Worm (Caenorhabditis elegans) whole organism, late embryonic: ENCODE measurements around the gene Y32B12B.2.

ENCODE experiments used
- C08G9.2 ChIP-seq: sonication (generic microtip); optimal IDR thresholded peaks from 2 replicates; lab custom pipeline; 2016; ENCODE audit warnings: mild to moderate bottlenecking, missing genetic modification characterization, moderate library complexity, missing compliant biosample characterization
- ceh-19 ChIP-seq: fragments of 200-800 bp; sonication (Bioruptor generic); optimal IDR thresholded peaks from 2 replicates; lab custom pipeline; 2018; ENCODE audit warnings: mild to moderate bottlenecking, missing genetic modification characterization, missing compliant biosample characterization
- ceh-30 ChIP-seq: fragments of 150-350 bp; optimal IDR thresholded peaks from 2 replicates; lab custom pipeline; 2014; ENCODE audit warnings: missing biosample characterization, missing genetic modification characterization
- nhr-11 ChIP-seq: fragments of 150-350 bp; optimal IDR thresholded peaks from 2 replicates; lab custom pipeline; 2014; ENCODE audit warnings: missing biosample characterization, missing genetic modification characterization
- npax-4 ChIP-seq: sonication (generic microtip); optimal IDR thresholded peaks from 2 replicates; lab custom pipeline; 2016; ENCODE audit warnings: missing genetic modification characterization, missing compliant biosample characterization
- tbx-2 ChIP-seq: sonication (generic microtip); optimal IDR thresholded peaks from 2 replicates; lab custom pipeline; 2016; ENCODE audit warnings: missing genetic modification characterization, missing compliant biosample characterization
- ttx-3 ChIP-seq: sonication (generic microtip); optimal IDR thresholded peaks from 2 replicates; lab custom pipeline; 2016; ENCODE audit warnings: missing genetic modification reagents, missing genetic modification characterization, missing compliant biosample characterization
- unc-3 ChIP-seq, 2 experiments: fragments of 200-800 bp in 1 of 2; sonication (Bioruptor generic) in 1 of 2; sonication (generic microtip) in 1 of 2; conservative IDR thresholded peaks in 1 of 2; optimal IDR thresholded peaks in 1 of 2; 2 replicates each; pipeline versions ENCODE4 v1.3.6 to Lab custom; 2016 to 2022; ENCODE audit warnings: missing compliant biosample characterization in 2 of 2, missing genetic modification characterization in 2 of 2, missing genetic modification reagents in 1 of 2

DNA sequence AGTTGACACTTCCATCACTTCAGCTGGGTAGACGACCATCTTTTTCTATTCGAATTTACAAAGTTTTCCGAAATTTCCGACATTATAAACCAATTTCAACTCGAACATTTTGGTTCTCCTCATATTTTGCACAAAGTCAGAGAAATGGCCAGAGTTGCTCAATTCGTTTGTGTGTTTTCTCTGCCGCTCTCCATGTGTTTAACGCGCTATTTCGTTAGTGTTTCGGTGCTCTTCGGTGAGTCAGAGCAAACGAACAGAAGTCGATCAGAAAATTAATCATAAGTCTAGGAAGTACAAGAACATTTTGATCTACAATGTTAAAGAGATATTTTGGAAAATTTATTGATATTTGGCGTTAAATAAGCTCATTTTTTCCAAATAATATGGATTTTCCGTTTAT, 29.5 kb upstream of the Y32B12B.2 start, which contains the start of gene srr-3:
- TF ChIP-seq npax-4 (tag; lab: Kevin White, UChicago), result no peak
- TF ChIP-seq tbx-2 (tag; lab: Kevin White, UChicago), result no peak
- no peak for TF ChIP-seq nhr-11 (tag; lab: Kevin White, UChicago)
- no peak for TF ChIP-seq ceh-30 (tag; lab: Kevin White, UChicago)
- TF ChIP-seq unc-3 (GFP tag; conservative IDR thresholded peaks at IDR 0.05; lab: Robert Waterston, UW), result no peak
- TF ChIP-seq unc-3 (tag; optimal IDR thresholded peaks at IDR 0.05; lab: Kevin White, UChicago), result no peak
- TF ChIP-seq ceh-19 (GFP tag; lab: Kevin White, UChicago), result no peak
- TF ChIP-seq C08G9.2 (tag; lab: Kevin White, UChicago), result no peak
- no peak for TF ChIP-seq ttx-3 (tag; lab: Kevin White, UChicago)
